Worm (Caenorhabditis elegans) whole organism, mixed stage, embryonic: ENCODE measurements around the gene K09C8.7.

ENCODE experiments used
- lin-13 ChIP-seq: fragments of 150-350 bp; optimal IDR thresholded peaks from 2 replicates; lab custom pipeline; 2014; ENCODE audit warnings: missing biosample characterization, missing genetic modification characterization
- nhr-28 ChIP-seq: fragments of 150-350 bp; optimal IDR thresholded peaks from 2 replicates; lab custom pipeline; 2014; ENCODE audit warnings: missing biosample characterization, missing genetic modification characterization

- TF ChIP-seq nhr-28 (peak; percentile 17), lin-13 (no peak)
Observed at ce11 chrX:10963453-10964046, 12.4 kb upstream of the K09C8.7 start, which contains the start of gene nas-10.
